Fruit fly (Drosophila melanogaster) whole organism, prepupa: ENCODE results near the gene CG6225.
A peak's percentile ranks its signal among the peaks of the same experiment; 100 is the strongest.

Experiments used
- Blimp-1 ChIP-seq: fragments of 200-800 bp; sonication (Bioruptor generic); optimal IDR thresholded peaks from 3 replicates; lab custom pipeline; 2017; ENCODE audit warnings: missing biosample characterization, missing genetic modification characterization, mild to moderate bottlenecking, moderate library complexity, missing genetic modification reagents
- CG11902 ChIP-seq: fragments of 200-800 bp; sonication (Bioruptor generic); optimal IDR thresholded peaks from 3 replicates; lab custom pipeline; 2016; ENCODE audit warnings: missing biosample characterization, missing genetic modification characterization
- CG15336 ChIP-seq: fragments of 200-800 bp; sonication (Bioruptor generic); IDR thresholded peaks from 2 replicates; pipeline ENCODE4 v1.3.6; 2022; ENCODE audit warnings: missing biosample characterization, missing genetic modification characterization
- CG1621 ChIP-seq: fragments of 200-800 bp; sonication (Bioruptor generic); optimal IDR thresholded peaks from 3 replicates; lab custom pipeline; 2018; ENCODE audit warnings: missing biosample characterization, mild to moderate bottlenecking, missing genetic modification characterization
- CG31627 ChIP-seq: fragments of 200-800 bp; sonication (Bioruptor generic); optimal IDR thresholded peaks from 3 replicates; lab custom pipeline; 2016; ENCODE audit warnings: missing biosample characterization, missing genetic modification characterization
- CG3919 ChIP-seq: fragments of 200-800 bp; sonication (Bioruptor generic); optimal IDR thresholded peaks from 3 replicates; lab custom pipeline; 2016; ENCODE audit warnings: missing biosample characterization, missing genetic modification characterization
- CG6163 ChIP-seq: fragments of 200-800 bp; sonication (Bioruptor generic); IDR thresholded peaks from 3 replicates; pipeline ENCODE4 v1.3.6; 2022; ENCODE audit warnings: missing biosample characterization, missing genetic modification characterization
- CG6792 ChIP-seq: fragments of 200-800 bp; sonication (Bioruptor generic); optimal IDR thresholded peaks from 3 replicates; lab custom pipeline; 2016; ENCODE audit warnings: missing biosample characterization, missing genetic modification characterization
- CG6808 ChIP-seq: fragments of 200-800 bp; sonication (Bioruptor generic); optimal IDR thresholded peaks from 3 replicates; lab custom pipeline; 2017; ENCODE audit warnings: missing biosample characterization, missing genetic modification characterization, mild to moderate bottlenecking, moderate library complexity, missing genetic modification reagents
- CG6854 ChIP-seq: fragments of 200-800 bp; sonication (Bioruptor generic); optimal IDR thresholded peaks from 2 replicates; lab custom pipeline; 2017; ENCODE audit warnings: missing biosample characterization, mild to moderate bottlenecking, missing genetic modification characterization
- CG8119 ChIP-seq: fragments of 200-800 bp; sonication (Bioruptor generic); IDR thresholded peaks from 3 replicates; pipeline ENCODE4 v1.3.6; 2022; ENCODE audit warnings: missing biosample characterization, missing genetic modification characterization
- CG8319 ChIP-seq: fragments of 200-800 bp; sonication (Bioruptor generic); optimal IDR thresholded peaks from 3 replicates; lab custom pipeline; 2016; ENCODE audit warnings: missing biosample characterization, missing genetic modification characterization
- CG9139 ChIP-seq: fragments of 200-800 bp; sonication (Bioruptor generic); optimal IDR thresholded peaks from 3 replicates; lab custom pipeline; 2017; ENCODE audit warnings: missing biosample characterization, mild to moderate bottlenecking, missing genetic modification characterization
- Eip78C ChIP-seq: fragments of 200-800 bp; sonication (Bioruptor generic); peaks from one replicate; lab custom pipeline; 2016; ENCODE audit warnings: missing biosample characterization, missing genetic modification characterization
- Eip93F ChIP-seq: fragments of 200-800 bp; sonication (Bioruptor generic); optimal IDR thresholded peaks from 2 replicates; lab custom pipeline; 2016; ENCODE audit warnings: missing biosample characterization, mild to moderate bottlenecking, missing genetic modification characterization
- Ets21C ChIP-seq: fragments of 200-800 bp; sonication (Bioruptor generic); optimal IDR thresholded peaks from 3 replicates; lab custom pipeline; 2016; ENCODE audit warnings: missing biosample characterization, missing genetic modification characterization
- Ets96B ChIP-seq: fragments of 200-800 bp; optimal IDR thresholded peaks from 2 replicates; lab custom pipeline; 2019; ENCODE audit warnings: missing biosample characterization, mild to moderate bottlenecking, missing genetic modification characterization, moderate library complexity
- Hr39 ChIP-seq: fragments of 200-800 bp; sonication (Bioruptor generic); optimal IDR thresholded peaks from 2 replicates; lab custom pipeline; 2016; ENCODE audit warnings: missing biosample characterization, missing genetic modification characterization
- Lpt ChIP-seq: fragments of 200-800 bp; sonication (Bioruptor generic); optimal IDR thresholded peaks from 3 replicates; lab custom pipeline; 2016; ENCODE audit warnings: missing biosample characterization, missing genetic modification characterization
- Met ChIP-seq: fragments of 200-800 bp; sonication (Bioruptor generic); optimal IDR thresholded peaks from 3 replicates; lab custom pipeline; 2016; ENCODE audit warnings: missing biosample characterization, missing genetic modification characterization
- Smox ChIP-seq: fragments of 200-800 bp; sonication (Bioruptor generic); optimal IDR thresholded peaks from 3 replicates; lab custom pipeline; 2016; ENCODE audit warnings: missing biosample characterization, missing genetic modification characterization
- Sox102F ChIP-seq: fragments of 200-800 bp; sonication (Bioruptor generic); optimal IDR thresholded peaks from 2 replicates; lab custom pipeline; 2016; ENCODE audit warnings: missing biosample characterization, mild to moderate bottlenecking, missing genetic modification characterization
- Sox14 ChIP-seq: fragments of 200-800 bp; sonication (Bioruptor generic); optimal IDR thresholded peaks from 3 replicates; lab custom pipeline; 2016; ENCODE audit warnings: missing biosample characterization, missing genetic modification characterization
- Sox15 ChIP-seq: fragments of 200-800 bp; sonication (Bioruptor generic); optimal IDR thresholded peaks from 3 replicates; lab custom pipeline; 2016; ENCODE audit warnings: missing biosample characterization, missing genetic modification characterization
- achi ChIP-seq: fragments of 200-800 bp; sonication (Bioruptor generic); optimal IDR thresholded peaks from 3 replicates; lab custom pipeline; 2016; ENCODE audit warnings: missing biosample characterization, missing genetic modification characterization
- acj6 ChIP-seq: fragments of 200-800 bp; sonication (Bioruptor generic); optimal IDR thresholded peaks from 3 replicates; lab custom pipeline; 2016; ENCODE audit warnings: missing biosample characterization, missing genetic modification characterization
- dsx ChIP-seq: fragments of 200-800 bp; optimal IDR thresholded peaks from 3 replicates; lab custom pipeline; 2019; ENCODE audit warnings: missing biosample characterization, mild to moderate bottlenecking, missing genetic modification characterization, moderate library complexity; ENCODE audit not compliant: poor library complexity, severe bottlenecking
- eg ChIP-seq: fragments of 200-800 bp; sonication (Bioruptor generic); IDR thresholded peaks from 3 replicates; pipeline ENCODE4 v1.3.6; 2022; ENCODE audit warnings: missing biosample characterization, missing genetic modification characterization
- esn ChIP-seq: fragments of 200-800 bp; sonication (Bioruptor generic); optimal IDR thresholded peaks from 2 replicates; lab custom pipeline; 2016; ENCODE audit warnings: missing biosample characterization, mild to moderate bottlenecking, missing genetic modification characterization, moderate library complexity
- fd59A ChIP-seq: fragments of 200-800 bp; sonication (Bioruptor generic); optimal IDR thresholded peaks from 2 replicates; lab custom pipeline; 2017; ENCODE audit warnings: missing biosample characterization, mild to moderate bottlenecking, missing genetic modification characterization, missing genetic modification reagents
- fd85E ChIP-seq: fragments of 200-800 bp; sonication (Bioruptor generic); optimal IDR thresholded peaks from 3 replicates; lab custom pipeline; 2016; ENCODE audit warnings: missing biosample characterization, missing genetic modification characterization
- fkh ChIP-seq: fragments of 200-800 bp; sonication (Bioruptor generic); optimal IDR thresholded peaks from 3 replicates; lab custom pipeline; 2017; ENCODE audit warnings: missing biosample characterization, mild to moderate bottlenecking, missing genetic modification characterization, moderate library complexity
- lz ChIP-seq: fragments of 200-800 bp; sonication (Bioruptor generic); optimal IDR thresholded peaks from 3 replicates; lab custom pipeline; 2016; ENCODE audit warnings: missing biosample characterization, missing genetic modification characterization
- spab ChIP-seq: fragments of 200-800 bp; sonication (Bioruptor generic); optimal IDR thresholded peaks from 2 replicates; lab custom pipeline; 2017; ENCODE audit warnings: missing biosample characterization, mild to moderate bottlenecking, missing genetic modification characterization, missing genetic modification reagents
- ss ChIP-seq, 2 experiments: fragments of 200-800 bp; sonication (Bioruptor generic); optimal IDR thresholded peaks; 2 replicates in 1 of 2; 3 replicates in 1 of 2; lab custom pipeline; 2017 to 2018; ENCODE audit warnings: mild to moderate bottlenecking in 2 of 2, missing biosample characterization in 2 of 2, missing genetic modification characterization in 2 of 2, moderate library complexity in 1 of 2
- svp ChIP-seq: fragments of 200-800 bp; sonication (Bioruptor generic); peaks from one replicate; lab custom pipeline; 2016; ENCODE audit warnings: missing biosample characterization, missing genetic modification characterization
- vri ChIP-seq: fragments of 200-800 bp; sonication (Bioruptor generic); optimal IDR thresholded peaks from 3 replicates; lab custom pipeline; 2016; ENCODE audit warnings: missing biosample characterization, mild to moderate bottlenecking, missing genetic modification characterization

Gene CG6225

DNA sequence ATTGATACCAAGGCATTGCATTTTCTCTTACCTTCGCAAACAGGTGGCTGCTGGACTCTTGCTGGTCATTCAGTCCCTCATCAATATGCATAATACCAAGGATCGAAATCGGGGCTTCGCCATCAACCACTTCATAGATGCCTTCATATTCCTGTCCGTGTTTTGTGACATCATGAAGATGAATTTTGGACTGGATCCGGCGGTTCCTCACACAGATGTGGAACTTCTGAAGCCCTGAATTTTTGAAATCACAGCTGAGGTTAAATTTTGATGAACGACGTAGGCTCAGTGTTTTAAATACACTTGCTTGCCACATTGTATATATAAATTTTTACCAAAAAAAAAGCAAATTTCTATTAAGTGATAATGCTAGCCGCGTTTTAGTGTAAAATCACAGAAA is 42.6 kb downstream of the CG6225 start, which contains the start of gene Past1:
Gene Past1 (plus strand): TSS at position 301 of the 400 bp plus-strand sequence.
- TF ChIP-seq svp (GFP tag; lab: Kevin White, UChicago) (peak; percentile 53), CG9139 (no peak), ss (GFP tag; optimal IDR thresholded peaks at IDR 0.05; lab: Kevin White, UChicago) (no peak), Lpt (no peak)

DNA sequence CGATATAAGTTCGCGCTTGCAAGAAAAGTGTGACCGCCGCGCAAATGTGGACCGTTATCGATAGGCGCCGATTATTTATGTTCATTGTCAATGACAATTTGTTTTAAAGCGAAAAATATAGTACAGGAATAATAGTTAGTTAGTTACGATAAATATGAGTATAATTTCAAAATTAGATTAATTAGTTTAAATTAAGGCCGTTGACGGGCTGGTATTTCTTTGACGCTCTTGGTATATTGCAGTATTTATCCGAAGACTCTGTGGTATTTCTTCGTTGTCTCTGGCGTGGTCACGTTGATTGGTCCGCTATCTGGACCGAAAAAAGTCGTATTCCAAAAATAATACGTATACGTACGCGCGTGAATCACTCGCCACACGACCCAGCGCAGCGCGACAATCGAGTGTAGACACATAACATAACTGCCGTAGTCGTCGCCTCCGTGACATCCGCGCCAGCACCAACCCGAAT is 43.2 kb downstream of the CG6225 start:
- TF ChIP-seq lz (GFP tag; lab: Kevin White, UChicago) (no peak), CG3919 (GFP tag; lab: Kevin White, UChicago) (no peak), Sox15 (GFP tag; lab: Kevin White, UChicago) (no peak), CG1621 (tag; lab: Kevin White, UChicago) (peak; percentile 20), Sox14 (GFP tag; lab: Kevin White, UChicago) (peak; percentile 28), Eip93F (peak; percentile 31), CG6792 (GFP tag; lab: Kevin White, UChicago) (no peak), fkh (peak; percentile 88), Eip78C (GFP tag; lab: Kevin White, UChicago) (peak; percentile 59), vri (GFP tag; lab: Kevin White, UChicago) (peak; percentile 66), esn (peak; percentile 17)

DNA sequence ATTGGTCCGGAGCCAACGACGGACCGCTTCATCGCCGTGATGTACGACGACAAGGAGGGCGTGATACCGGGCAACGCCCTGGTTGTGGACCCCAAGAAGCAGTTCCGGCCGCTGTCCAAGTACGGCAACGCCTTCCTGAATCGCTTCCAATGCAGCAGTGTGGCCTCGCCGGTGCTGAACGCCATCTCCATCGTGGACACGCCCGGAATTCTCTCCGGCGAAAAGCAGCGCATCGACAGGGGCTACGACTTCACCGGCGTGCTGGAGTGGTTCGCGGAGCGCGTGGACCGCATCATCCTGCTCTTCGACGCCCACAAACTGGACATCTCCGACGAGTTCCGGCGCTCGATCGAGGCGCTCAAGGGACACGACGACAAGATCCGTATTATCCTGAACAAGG is 44.0 kb downstream of the CG6225 start:
- TF ChIP-seq dsx (GFP tag; lab: Kevin White, UChicago) (no peak), achi (GFP tag; lab: Kevin White, UChicago) (no peak), CG11902 (GFP tag; lab: Kevin White, UChicago) (no peak), fd59A (no peak), CG8319 (no peak), esn (no peak), Ets21C (no peak), Eip93F (no peak), CG8119 (no peak), ss (GFP tag; optimal IDR thresholded peaks at IDR 0.05; lab: Kevin White, UChicago) (no peak), Met (no peak), Eip78C (GFP tag; lab: Kevin White, UChicago) (no peak), Lpt (no peak), CG6163 (no peak), Hr39 (GFP tag; lab: Kevin White, UChicago) (no peak), fd85E (no peak), acj6 (no peak), Blimp-1 (GFP tag; lab: Kevin White, UChicago) (no peak), Ets96B (tag; lab: Kevin White, UChicago) (no peak), CG31627 (no peak)
- TF ChIP-seq, all 60 proteins: peak for 0

DNA sequence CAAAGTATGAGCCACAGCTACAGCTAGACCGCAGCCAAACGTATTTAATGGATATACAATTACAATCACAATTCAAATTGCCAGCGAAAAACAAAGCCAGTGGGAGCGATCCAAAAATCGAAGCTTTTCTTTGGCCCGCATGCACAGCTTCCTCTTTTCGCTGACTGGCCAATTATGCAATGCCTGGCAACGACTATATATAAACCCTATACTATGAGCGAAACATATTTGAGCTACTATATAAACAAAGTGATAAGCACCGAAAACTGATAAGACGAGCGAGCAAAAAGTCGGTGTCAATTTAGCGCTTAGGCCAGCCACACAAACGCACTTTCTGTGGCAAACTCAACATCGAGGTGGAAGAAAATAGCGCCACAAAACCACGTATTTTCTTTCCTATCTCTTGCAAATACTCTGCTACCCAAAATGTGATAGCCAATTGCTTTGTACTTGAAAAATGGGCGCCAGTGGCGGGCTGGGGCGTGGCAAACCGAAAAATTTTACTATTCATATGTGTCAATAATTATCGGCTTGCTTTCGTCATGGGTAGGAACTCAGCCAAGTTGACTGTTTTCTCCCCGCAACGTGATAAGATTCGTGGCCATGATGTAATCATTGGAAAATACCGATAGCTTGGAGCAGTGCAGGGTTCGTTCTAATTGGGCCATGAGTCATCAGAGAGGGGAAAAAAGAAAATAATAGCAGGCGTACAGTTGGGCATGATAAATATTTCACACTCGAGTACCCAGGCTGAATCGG is 45.4 kb downstream of the CG6225 start:
- no peak for TF ChIP-seq Sox102F (GFP tag; lab: Kevin White, UChicago)
- TF ChIP-seq vri (GFP tag; lab: Kevin White, UChicago): peak; percentile 88
- peak; percentile 26 for TF ChIP-seq Eip78C (GFP tag; lab: Kevin White, UChicago)
- TF ChIP-seq fkh: peak; percentile 75
- TF ChIP-seq svp (GFP tag; lab: Kevin White, UChicago): peak; percentile 51
- TF ChIP-seq Eip93F: peak; percentile 29
- no peak for TF ChIP-seq CG3919 (GFP tag; lab: Kevin White, UChicago)
- no peak for TF ChIP-seq eg (GFP tag; lab: Robert Waterston, UW)

DNA sequence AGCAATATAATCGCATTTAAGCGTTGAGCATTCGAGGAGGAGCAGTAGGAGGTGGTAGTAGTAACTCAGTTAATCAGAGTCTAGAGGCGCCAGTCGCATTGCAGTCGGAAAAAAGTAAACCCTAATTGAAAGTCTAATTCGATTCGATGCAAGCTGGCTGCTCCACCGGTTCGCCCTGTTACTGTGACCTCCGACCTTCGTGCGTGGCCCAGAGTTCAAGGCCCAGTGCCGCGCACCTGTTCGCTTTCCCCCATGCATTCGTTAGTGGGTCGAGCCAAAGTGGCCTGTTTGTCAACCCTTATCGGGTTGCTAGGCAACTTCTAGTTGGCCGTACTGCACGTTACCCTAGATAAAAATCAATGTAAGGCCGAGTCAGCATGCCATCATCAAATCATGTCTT is 46.1 kb downstream of the CG6225 start:
- peak; percentile 15 for TF ChIP-seq svp (GFP tag; lab: Kevin White, UChicago)
- no peak for TF ChIP-seq CG15336 (GFP tag; lab: Robert Waterston, UW)
- no peak for TF ChIP-seq spab (GFP tag; lab: Kevin White, UChicago)
- TF ChIP-seq Smox: no peak
- TF ChIP-seq CG6854 (GFP tag; lab: Kevin White, UChicago): no peak
- TF ChIP-seq Sox102F (GFP tag; lab: Kevin White, UChicago): no peak
- TF ChIP-seq CG6808 (GFP tag; lab: Kevin White, UChicago): no peak
